Worm (Caenorhabditis elegans): ENCODE measurements around the gene msp-53.

ce11 chrIV:5086961-5087326, 22.1 kb upstream of the msp-53 start:
- no peak for TF ChIP-seq mep-1 (tag; optimal IDR thresholded peaks at IDR 0.05)
- no peak for TF ChIP-seq ceh-83 (GFP tag; optimal IDR thresholded peaks at IDR 0.05)
- no peak for TF ChIP-seq nhr-76 (tag; optimal IDR thresholded peaks at IDR 0.05)
- TF ChIP-seq ces-1 (GFP tag; optimal IDR thresholded peaks at IDR 0.05): no peak

All from whole organism, mixed stage, embryonic.